Worm (Caenorhabditis elegans) whole organism, late embryonic: Measurements from ENCODE around the gene his-8.
A peak's percentile ranks its signal among the peaks of the same experiment; 100 is the strongest.

Experiments
- C38D4.7 ChIP-seq: fragments of 200-800 bp; sonication (Bioruptor generic); optimal IDR thresholded peaks from 2 replicates; lab custom pipeline; 2018; ENCODE audit warnings: mild to moderate bottlenecking, missing genetic modification characterization, moderate library complexity, missing compliant biosample characterization
- F13H6.1 ChIP-seq: sonication (generic microtip); optimal IDR thresholded peaks from 2 replicates; lab custom pipeline; 2016; ENCODE audit warnings: missing genetic modification characterization, missing compliant biosample characterization
- T23F11.4 ChIP-seq: fragments of 200-800 bp; sonication (Bioruptor generic); optimal IDR thresholded peaks from 2 replicates; lab custom pipeline; 2018; ENCODE audit warnings: mild to moderate bottlenecking, missing genetic modification characterization, missing compliant biosample characterization
- Y22D7AL.16 ChIP-seq: sonication (generic microtip); optimal IDR thresholded peaks from 2 replicates; lab custom pipeline; 2016; ENCODE audit warnings: missing genetic modification characterization, missing compliant biosample characterization
- ama-1 ChIP-seq: fragments of 150-350 bp; optimal IDR thresholded peaks from 2 replicates; lab custom pipeline; 2014
- ceh-18 ChIP-seq: sonication (generic microtip); optimal IDR thresholded peaks from 2 replicates; lab custom pipeline; 2016; ENCODE audit warnings: missing genetic modification characterization, missing compliant biosample characterization
- ceh-19 ChIP-seq: fragments of 200-800 bp; sonication (Bioruptor generic); optimal IDR thresholded peaks from 2 replicates; lab custom pipeline; 2018; ENCODE audit warnings: mild to moderate bottlenecking, missing genetic modification characterization, missing compliant biosample characterization
- ceh-2 ChIP-seq: sonication (generic microtip); optimal IDR thresholded peaks from 2 replicates; lab custom pipeline; 2016; ENCODE audit warnings: missing genotype, missing genetic modification characterization, missing compliant biosample characterization
- ceh-30 ChIP-seq: fragments of 150-350 bp; optimal IDR thresholded peaks from 2 replicates; lab custom pipeline; 2014; ENCODE audit warnings: missing biosample characterization, missing genetic modification characterization
- ceh-34 ChIP-seq: sonication (generic microtip); optimal IDR thresholded peaks from 2 replicates; lab custom pipeline; 2016; ENCODE audit warnings: mild to moderate bottlenecking, missing genetic modification characterization, missing compliant biosample characterization
- ceh-9 ChIP-seq: sonication (generic microtip); optimal IDR thresholded peaks from 2 replicates; lab custom pipeline; 2016; ENCODE audit warnings: mild to moderate bottlenecking, missing genetic modification characterization, inconsistent platforms, missing compliant biosample characterization
- che-1 ChIP-seq: sonication (generic microtip); optimal IDR thresholded peaks from 2 replicates; lab custom pipeline; 2016; ENCODE audit warnings: mild to moderate bottlenecking, missing genetic modification characterization, missing compliant biosample characterization
- dmd-4 ChIP-seq: sonication (generic microtip); optimal IDR thresholded peaks from 2 replicates; lab custom pipeline; 2016; ENCODE audit warnings: borderline replicate concordance, missing genetic modification characterization, missing compliant biosample characterization
- elt-2 ChIP-seq: sonication (generic microtip); optimal IDR thresholded peaks from 2 replicates; lab custom pipeline; 2016; ENCODE audit warnings: missing genetic modification reagents, missing genetic modification characterization, missing compliant biosample characterization
- elt-4 ChIP-seq: sonication (generic microtip); optimal IDR thresholded peaks from 2 replicates; lab custom pipeline; 2016; ENCODE audit warnings: missing genetic modification characterization, missing compliant biosample characterization
- fax-1 ChIP-seq: sonication (generic microtip); optimal IDR thresholded peaks from 2 replicates; lab custom pipeline; 2016; ENCODE audit warnings: missing genotype, missing genetic modification characterization, missing compliant biosample characterization
- fkh-10 ChIP-seq: fragments of 150-350 bp; optimal IDR thresholded peaks from 2 replicates; lab custom pipeline; 2014; ENCODE audit warnings: missing biosample characterization, missing genetic modification reagents, missing genetic modification characterization
- hlh-30 ChIP-seq: sonication (generic microtip); optimal IDR thresholded peaks from 2 replicates; lab custom pipeline; 2017; ENCODE audit warnings: antibody characterized with exemption, missing genetic modification characterization, missing compliant biosample characterization; ENCODE audit not compliant: insufficient read depth
- hlh-6 ChIP-seq: sonication (generic microtip); optimal IDR thresholded peaks from 2 replicates; lab custom pipeline; 2016; ENCODE audit warnings: missing genotype, missing genetic modification characterization, missing compliant biosample characterization
- lin-11 ChIP-seq: fragments of 200-800 bp; sonication (Bioruptor generic); optimal IDR thresholded peaks from 2 replicates; lab custom pipeline; 2018; ENCODE audit warnings: mild to moderate bottlenecking, missing genetic modification characterization, missing compliant biosample characterization
- madf-2 ChIP-seq: sonication (generic microtip); optimal IDR thresholded peaks from 2 replicates; lab custom pipeline; 2017; ENCODE audit warnings: missing genetic modification characterization, missing compliant biosample characterization
- mec-3 ChIP-seq: sonication (generic microtip); optimal IDR thresholded peaks from 2 replicates; lab custom pipeline; 2016; ENCODE audit warnings: borderline replicate concordance, missing genetic modification characterization, missing compliant biosample characterization
- pag-3 ChIP-seq: sonication (generic microtip); optimal IDR thresholded peaks from 2 replicates; lab custom pipeline; 2016; ENCODE audit warnings: missing compliant biosample characterization, missing genetic modification characterization, borderline replicate concordance
- pat-9 ChIP-seq: fragments of 200-800 bp; sonication (Bioruptor generic); optimal IDR thresholded peaks from 2 replicates; lab custom pipeline; 2018; ENCODE audit warnings: mild to moderate bottlenecking, missing genetic modification characterization, moderate library complexity, missing compliant biosample characterization
- pha-4 ChIP-seq: fragments of 150-350 bp; optimal IDR thresholded peaks from 2 replicates; lab custom pipeline; 2018; ENCODE audit warnings: missing biosample characterization, missing genetic modification reagents, missing genetic modification characterization
- pqm-1 ChIP-seq: sonication (generic microtip); optimal IDR thresholded peaks from 2 replicates; lab custom pipeline; 2016; ENCODE audit warnings: missing genetic modification characterization, missing compliant biosample characterization
- pros-1 ChIP-seq: fragments of 150-350 bp; optimal IDR thresholded peaks from 2 replicates; lab custom pipeline; 2014; ENCODE audit warnings: missing biosample characterization, missing genetic modification reagents, missing genetic modification characterization
- rnt-1 ChIP-seq: sonication (generic microtip); optimal IDR thresholded peaks from 2 replicates; lab custom pipeline; 2016; ENCODE audit warnings: missing genetic modification characterization, missing compliant biosample characterization
- sdc-2 ChIP-seq: sonication (generic microtip); optimal IDR thresholded peaks from 2 replicates; lab custom pipeline; 2016; ENCODE audit warnings: missing genotype, missing genetic modification characterization, missing compliant biosample characterization
- tbx-2 ChIP-seq: sonication (generic microtip); optimal IDR thresholded peaks from 2 replicates; lab custom pipeline; 2016; ENCODE audit warnings: missing genetic modification characterization, missing compliant biosample characterization
- tbx-7 ChIP-seq: sonication (generic microtip); optimal IDR thresholded peaks from 2 replicates; lab custom pipeline; 2016; ENCODE audit warnings: missing genotype, missing genetic modification characterization, missing compliant biosample characterization
- unc-3 ChIP-seq, 2 experiments: fragments of 200-800 bp in 1 of 2; sonication (Bioruptor generic) in 1 of 2; sonication (generic microtip) in 1 of 2; conservative IDR thresholded peaks in 1 of 2; optimal IDR thresholded peaks in 1 of 2; 2 replicates each; pipeline versions ENCODE4 v1.3.6 to Lab custom; 2016 to 2022; ENCODE audit warnings: missing compliant biosample characterization in 2 of 2, missing genetic modification characterization in 2 of 2, missing genetic modification reagents in 1 of 2
- unc-42 ChIP-seq: sonication (generic microtip); optimal IDR thresholded peaks from 2 replicates; lab custom pipeline; 2016; ENCODE audit warnings: missing genotype, missing genetic modification characterization, missing compliant biosample characterization
- unc-86 ChIP-seq: sonication (generic microtip); optimal IDR thresholded peaks from 2 replicates; lab custom pipeline; 2016; ENCODE audit warnings: missing genetic modification characterization, missing compliant biosample characterization
- zip-5 ChIP-seq: sonication (generic microtip); optimal IDR thresholded peaks from 2 replicates; lab custom pipeline; 2016; ENCODE audit warnings: missing genetic modification characterization, missing compliant biosample characterization
- ztf-16 ChIP-seq: sonication (generic microtip); optimal IDR thresholded peaks from 2 replicates; lab custom pipeline; 2017; ENCODE audit warnings: missing genetic modification characterization, missing compliant biosample characterization

Gene his-8

ce11 chrV:8560916-8561315, 28.0 kb upstream of the his-8 start, which contains the start of gene acr-16:
Gene acr-16, plus strand, starts transcription at chrV:8561216.
- TF ChIP-seq ztf-16 (tag; lab: Kevin White, UChicago) = no peak

- TF ChIP-seq elt-2 (tag; lab: Kevin White, UChicago) (no peak), unc-42 (tag; lab: Kevin White, UChicago) (peak; percentile 24)
Observed at ce11 chrV:8555955-8556354, 23.1 kb upstream of the his-8 start.

ce11 chrV:8552460-8552859, 19.6 kb upstream of the his-8 start, which contains the start of gene acr-15:
Gene acr-15, plus strand, starts transcription at chrV:8552695.
- no peak for TF ChIP-seq mec-3 (tag; lab: Kevin White, UChicago)

ce11 chrV:8548989-8549388, 16.1 kb upstream of the his-8 start, which contains the start of gene stdh-4:
Gene stdh-4, plus strand, starts transcription at chrV:8549289.
- no peak for TF ChIP-seq lin-11 (tag; lab: Kevin White, UChicago)
- no peak for TF ChIP-seq fax-1 (tag; lab: Kevin White, UChicago)
- no peak for TF ChIP-seq tbx-2 (tag; lab: Kevin White, UChicago)
- no peak for TF ChIP-seq madf-2 (tag; lab: Kevin White, UChicago)
- no peak for TF ChIP-seq fkh-10 (GFP tag; lab: Kevin White, UChicago)
- no peak for TF ChIP-seq F13H6.1
- TF ChIP-seq Y22D7AL.16 (tag; lab: Kevin White, UChicago) = no peak
- no peak for TF ChIP-seq ceh-9
- no peak for TF ChIP-seq unc-86 (tag; lab: Kevin White, UChicago)
- TF ChIP-seq ceh-34 (tag; lab: Kevin White, UChicago) = no peak
- no peak for TF ChIP-seq ama-1
- no peak for TF ChIP-seq pqm-1 (tag; lab: Kevin White, UChicago)
- no peak for TF ChIP-seq ceh-19 (GFP tag; lab: Kevin White, UChicago)
- no peak for TF ChIP-seq T23F11.4 (GFP tag; lab: Kevin White, UChicago)

DNA sequence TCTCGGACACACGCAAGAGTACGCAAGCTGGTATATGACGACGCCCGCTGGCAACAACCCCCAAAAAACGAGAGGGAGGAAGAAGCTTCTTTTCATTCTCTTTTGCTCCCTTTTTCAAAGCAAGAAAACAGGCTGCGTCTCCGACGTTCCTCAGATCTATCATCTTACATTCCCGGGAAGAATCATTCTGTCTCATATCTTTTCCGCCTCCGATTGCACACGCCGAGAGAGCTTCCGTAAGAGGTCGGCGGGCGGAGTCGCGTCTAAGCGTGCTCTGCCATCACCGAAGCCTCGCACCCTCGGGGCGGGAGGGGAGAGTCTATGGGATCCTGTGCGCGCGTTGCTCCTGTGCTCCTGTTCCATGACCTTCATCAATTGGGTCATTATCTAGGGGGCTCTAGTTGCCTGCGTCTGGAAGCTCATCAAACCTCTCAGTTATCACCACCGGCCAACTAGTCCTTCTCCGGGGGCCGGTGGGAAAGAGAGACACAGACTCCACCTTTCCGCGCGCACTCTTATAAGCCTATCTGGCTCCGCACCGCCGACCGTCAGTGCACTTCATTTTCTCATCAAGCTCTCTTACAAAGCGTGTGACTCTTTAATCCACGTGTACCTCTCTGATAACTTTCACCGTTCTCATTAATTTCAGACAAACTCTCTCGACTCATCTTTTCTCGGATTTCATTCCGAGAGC, 12.8 kb upstream of the his-8 start, which contains the start of the genes slc-17.8 and asns-1:
Gene slc-17.8 (minus strand): TSS at position 51 of the 694 bp plus-strand sequence.
Gene asns-1 (plus strand): TSS at position 644 of the 694 bp plus-strand sequence.
- TF ChIP-seq pat-9 (tag; lab: Kevin White, UChicago) (no peak), elt-4 (peak; percentile 1), pag-3 (tag; lab: Kevin White, UChicago) (no peak)

DNA sequence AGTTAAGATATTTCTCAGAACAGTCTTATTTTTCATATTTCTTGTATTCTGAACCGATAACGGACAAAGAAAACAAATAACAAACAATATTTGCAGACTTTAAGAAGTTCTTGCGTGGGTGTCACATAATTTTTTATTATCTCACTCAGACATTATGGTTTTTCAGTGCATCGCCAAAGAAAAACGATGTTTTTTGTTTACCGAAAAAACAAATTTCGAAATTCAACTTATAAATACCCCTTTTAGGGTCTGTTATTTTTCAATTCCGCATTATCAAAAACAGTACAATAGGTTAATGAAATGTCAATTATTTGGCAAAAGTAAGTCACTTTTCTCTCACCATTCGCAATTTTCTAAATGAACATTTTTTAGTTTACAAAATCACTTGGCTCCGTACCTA, 4.1 kb upstream of the his-8 start, which contains the start of gene otpl-4:
Gene otpl-4 (plus strand): TSS at position 301 of the 400 bp plus-strand sequence.
- no peak for TF ChIP-seq pros-1 (tag; lab: Kevin White, UChicago)
- no peak for TF ChIP-seq ceh-18 (tag; lab: Kevin White, UChicago)
- no peak for TF ChIP-seq pqm-1 (tag; lab: Kevin White, UChicago)
- TF ChIP-seq pha-4 = no peak
- no peak for TF ChIP-seq rnt-1 (tag; lab: Kevin White, UChicago)
- no peak for TF ChIP-seq elt-2 (tag; lab: Kevin White, UChicago)
- TF ChIP-seq ceh-9 = no peak
- TF ChIP-seq lin-11 (tag; lab: Kevin White, UChicago) = no peak

DNA sequence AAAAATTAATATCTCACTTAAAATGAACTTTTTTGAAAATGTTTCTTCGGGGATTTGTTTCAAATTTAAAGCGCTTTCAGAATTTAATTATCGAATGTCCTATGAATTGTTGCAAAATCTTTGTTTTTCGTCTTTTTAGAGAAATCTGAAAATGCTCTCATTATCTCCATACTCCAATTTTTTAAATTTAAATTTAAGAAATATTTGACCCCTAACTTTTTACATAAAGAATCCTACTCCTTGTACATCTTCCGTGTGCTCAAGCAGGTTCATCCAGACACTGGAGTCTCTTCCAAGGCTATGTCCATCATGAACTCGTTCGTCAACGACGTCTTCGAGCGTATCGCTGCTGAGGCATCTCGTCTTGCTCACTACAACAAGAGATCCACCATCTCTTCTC, 3.3 kb upstream of the his-8 start, which contains the start of gene his-39:
Gene his-39 (plus strand): TSS at position 301 of the 400 bp plus-strand sequence.
- TF ChIP-seq elt-4 (no peak), fax-1 (tag; lab: Kevin White, UChicago) (no peak), dmd-4 (tag; lab: Kevin White, UChicago) (no peak), hlh-30 (tag; lab: Kevin White, UChicago) (no peak), tbx-7 (no peak), ceh-19 (GFP tag; lab: Kevin White, UChicago) (no peak), zip-5 (tag; lab: Kevin White, UChicago) (no peak), mec-3 (tag; lab: Kevin White, UChicago) (no peak), sdc-2 (no peak), C38D4.7 (GFP tag; lab: Kevin White, UChicago) (no peak), ceh-30 (no peak), hlh-6 (tag; lab: Kevin White, UChicago) (no peak), lin-11 (tag; lab: Kevin White, UChicago) (no peak), che-1 (tag; lab: Kevin White, UChicago) (no peak), ceh-2 (no peak), unc-3 (GFP tag; conservative IDR thresholded peaks at IDR 0.05; lab: Robert Waterston, UW) (no peak), unc-3 (tag; optimal IDR thresholded peaks at IDR 0.05; lab: Kevin White, UChicago) (no peak)
